Worm (Caenorhabditis elegans) whole organism, young adult: ENCODE measurements around the gene tbc-14.

Source experiments
- C06A6.2 ChIP-seq: fragments of 200-800 bp; sonication (Bioruptor generic); conservative IDR thresholded peaks from 2 replicates; pipeline ENCODE4 v1.3.6; 2022; ENCODE audit warnings: missing genetic modification characterization, missing compliant biosample characterization
- Y79H2A.3 ChIP-seq: fragments of 200-800 bp; sonication (Bioruptor generic); conservative IDR thresholded peaks from 2 replicates; pipeline ENCODE4 v1.3.6; 2022; ENCODE audit warnings: missing genetic modification reagents, missing genetic modification characterization, missing compliant biosample characterization
- ama-1 ChIP-seq, 3 experiments: fragments of 150-350 bp in 1 of 3; sonication (generic microtip) in 2 of 3; optimal IDR thresholded peaks; 2 replicates each; lab custom pipeline; 2014 to 2018; ENCODE audit warnings: missing biosample characterization in 2 of 3, missing genetic modification characterization in 2 of 3, missing genetic modification reagents in 2 of 3
- ceh-40 ChIP-seq: fragments of 200-800 bp; sonication (Bioruptor generic); IDR thresholded peaks from 2 replicates; pipeline ENCODE4 v1.3.6; 2022; ENCODE audit warnings: missing genetic modification characterization, missing compliant biosample characterization
- ets-4 ChIP-seq: fragments of 200-800 bp; sonication (Bioruptor generic); optimal IDR thresholded peaks from 2 replicates; lab custom pipeline; 2018; ENCODE audit warnings: mild to moderate bottlenecking, missing genetic modification characterization, missing compliant biosample characterization
- mcd-1 ChIP-seq: fragments of 200-800 bp; sonication (Bioruptor generic); IDR thresholded peaks from 2 replicates; pipeline ENCODE4 v1.3.6; 2022; ENCODE audit warnings: missing genetic modification reagents, missing genetic modification characterization, missing compliant biosample characterization
- mxl-1 ChIP-seq: sonication (generic microtip); optimal IDR thresholded peaks from 2 replicates; lab custom pipeline; 2016; ENCODE audit warnings: missing genetic modification characterization, missing compliant biosample characterization
- nfya-1 ChIP-seq: sonication (generic microtip); optimal IDR thresholded peaks from 2 replicates; lab custom pipeline; 2017; ENCODE audit warnings: antibody characterized with exemption, missing compliant biosample characterization, missing genetic modification characterization, borderline replicate concordance; ENCODE audit not compliant: insufficient read depth
- nhr-179 ChIP-seq: sonication (generic microtip); optimal IDR thresholded peaks from 2 replicates; lab custom pipeline; 2016; ENCODE audit warnings: mild to moderate bottlenecking, missing genetic modification characterization, missing compliant biosample characterization
- nhr-27 ChIP-seq: fragments of 200-800 bp; sonication (Bioruptor generic); optimal IDR thresholded peaks from 2 replicates; lab custom pipeline; 2018; ENCODE audit warnings: mild to moderate bottlenecking, missing genetic modification characterization, moderate library complexity, missing compliant biosample characterization
- repo-1 ChIP-seq: sonication (generic microtip); optimal IDR thresholded peaks from 2 replicates; lab custom pipeline; 2017; ENCODE audit warnings: mild to moderate bottlenecking, missing genetic modification characterization, missing compliant biosample characterization
- sptf-2 ChIP-seq: fragments of 200-800 bp; sonication (Bioruptor generic); optimal IDR thresholded peaks from 2 replicates; lab custom pipeline; 2018; ENCODE audit warnings: mild to moderate bottlenecking, missing genetic modification characterization, missing compliant biosample characterization
- ztf-25 ChIP-seq: fragments of 200-800 bp; sonication (Bioruptor generic); IDR thresholded peaks from 2 replicates; pipeline ENCODE4 v1.3.6; 2022; ENCODE audit warnings: missing genetic modification reagents, missing genetic modification characterization, missing compliant biosample characterization
- ztf-6 ChIP-seq: fragments of 200-800 bp; sonication (Bioruptor generic); IDR thresholded peaks from 2 replicates; pipeline ENCODE4 v1.3.6; 2022; ENCODE audit warnings: missing genetic modification reagents, missing genetic modification characterization, missing compliant biosample characterization

DNA sequence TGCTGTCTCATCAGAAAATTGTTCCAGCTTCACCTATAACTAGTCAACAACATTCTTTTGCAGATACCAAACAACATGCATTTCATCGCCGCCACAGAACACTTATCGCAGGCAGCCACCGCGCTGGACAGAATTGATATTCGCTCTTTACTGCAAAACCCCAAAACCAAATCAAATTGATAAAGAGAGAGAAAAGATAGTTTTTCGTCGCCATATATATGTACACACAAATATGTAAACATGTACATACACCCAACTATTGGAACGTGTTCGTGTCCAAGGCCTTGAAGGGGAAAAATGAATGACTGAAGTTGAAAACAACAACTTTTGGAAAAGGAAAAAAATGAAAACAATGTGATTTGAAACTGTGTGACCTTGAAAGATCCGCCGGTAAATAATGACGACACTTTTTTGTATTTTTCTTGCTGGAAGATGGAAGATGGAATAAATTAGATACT lies 18.0 kb upstream of the tbc-14 start:
- TF ChIP-seq nhr-27: no peak
- no peak for TF ChIP-seq ama-1 (optimal IDR thresholded peaks at IDR 0.05; lab: Kevin White, UChicago)
- no peak for TF ChIP-seq ama-1 (GFP tag; optimal IDR thresholded peaks at IDR 0.05; lab: Kevin White, UChicago)
- TF ChIP-seq C06A6.2 (GFP tag; lab: Robert Waterston, UW): no peak
- no peak for TF ChIP-seq mcd-1 (GFP tag; lab: Robert Waterston, UW)
- TF ChIP-seq repo-1 (tag; lab: Kevin White, UChicago): no peak
- TF ChIP-seq ztf-25 (GFP tag; lab: Robert Waterston, UW): no peak
- TF ChIP-seq Y79H2A.3 (GFP tag; lab: Robert Waterston, UW): no peak
- no peak for TF ChIP-seq ceh-40
- TF ChIP-seq ztf-6 (GFP tag; lab: Robert Waterston, UW): no peak
- no peak for TF ChIP-seq sptf-2 (GFP tag; lab: Kevin White, UChicago)
- TF ChIP-seq nhr-179 (tag; lab: Kevin White, UChicago): no peak
- no peak for TF ChIP-seq nfya-1
- TF ChIP-seq ets-4 (GFP tag; lab: Kevin White, UChicago): no peak
- no peak for TF ChIP-seq mxl-1
